Worm (Caenorhabditis elegans) whole organism, L3 larva: ENCODE data around the gene Y26E6A.2.
A peak's percentile ranks its signal among the peaks of the same experiment; 100 is the strongest.

Experiments
- R02D3.7 ChIP-seq: fragments of 150-350 bp; optimal IDR thresholded peaks from 2 replicates; lab custom pipeline; 2014; ENCODE audit warnings: missing biosample characterization, missing genetic modification characterization
- ZK546.5 ChIP-seq: sonication (generic microtip); optimal IDR thresholded peaks from 2 replicates; lab custom pipeline; 2017; ENCODE audit warnings: missing biosample characterization, missing genetic modification characterization
- aly-2 ChIP-seq: fragments of 150-350 bp; optimal IDR thresholded peaks from 2 replicates; lab custom pipeline; 2014; ENCODE audit warnings: missing biosample characterization, missing genetic modification characterization
- ama-1 ChIP-seq: fragments of 150-350 bp; optimal IDR thresholded peaks from 2 replicates; lab custom pipeline; 2018
- ceh-16 ChIP-seq: sonication (generic microtip); optimal IDR thresholded peaks from 2 replicates; lab custom pipeline; 2017; ENCODE audit warnings: missing biosample characterization, missing genetic modification characterization
- ceh-28 ChIP-seq: fragments of 150-350 bp; optimal IDR thresholded peaks from 2 replicates; lab custom pipeline; 2014; ENCODE audit warnings: missing biosample characterization, missing genetic modification reagents, missing genetic modification characterization
- ceh-82 ChIP-seq: fragments of 150-350 bp; optimal IDR thresholded peaks from 2 replicates; lab custom pipeline; 2014; ENCODE audit warnings: missing biosample characterization, missing genetic modification characterization
- daf-12 ChIP-seq: fragments of 150-350 bp; optimal IDR thresholded peaks from 2 replicates; lab custom pipeline; 2014; ENCODE audit warnings: missing biosample characterization, missing genetic modification reagents, missing genetic modification characterization
- egl-27 ChIP-seq: sonication (generic microtip); optimal IDR thresholded peaks from 4 replicates; lab custom pipeline; 2017; ENCODE audit warnings: missing biosample characterization, missing genetic modification reagents, missing genetic modification characterization
- egl-5 ChIP-seq: fragments of 150-350 bp; optimal IDR thresholded peaks from 2 replicates; lab custom pipeline; 2017; ENCODE audit warnings: missing biosample characterization, missing genetic modification reagents, missing genetic modification characterization, inconsistent platforms
- elt-2 ChIP-seq: sonication (generic microtip); optimal IDR thresholded peaks from 2 replicates; lab custom pipeline; 2016; ENCODE audit warnings: missing genetic modification reagents, mild to moderate bottlenecking, missing genetic modification characterization, missing compliant biosample characterization
- elt-3 ChIP-seq, 3 experiments: fragments of 150-350 bp in 1 of 3; sonication (generic microtip) in 2 of 3; optimal IDR thresholded peaks; 2 replicates in 2 of 3; 4 replicates in 1 of 3; lab custom pipeline; 2014 to 2017; ENCODE audit warnings: missing biosample characterization in 3 of 3, missing genetic modification characterization in 3 of 3
- fkh-10 ChIP-seq: sonication (generic microtip); optimal IDR thresholded peaks from 2 replicates; lab custom pipeline; 2017; ENCODE audit warnings: missing biosample characterization, missing genetic modification reagents, missing genetic modification characterization
- fos-1 ChIP-seq: fragments of 150-350 bp; optimal IDR thresholded peaks from 2 replicates; lab custom pipeline; 2014; ENCODE audit warnings: missing biosample characterization, missing genetic modification characterization
- jun-1 ChIP-seq: fragments of 150-350 bp; optimal IDR thresholded peaks from 2 replicates; lab custom pipeline; 2014; ENCODE audit warnings: missing biosample characterization, missing genetic modification reagents, missing genetic modification characterization
- lin-39 ChIP-seq: fragments of 150-350 bp; optimal IDR thresholded peaks from 2 replicates; lab custom pipeline; 2018; ENCODE audit warnings: missing biosample characterization, missing genetic modification reagents, missing genetic modification characterization
- mml-1 ChIP-seq: fragments of 150-350 bp; sonication (generic microtip); optimal IDR thresholded peaks from 3 replicates; lab custom pipeline; 2014; ENCODE audit warnings: missing biosample characterization, missing genetic modification characterization
- nfya-1 ChIP-seq: sonication (generic microtip); optimal IDR thresholded peaks from 2 replicates; lab custom pipeline; 2017; ENCODE audit warnings: missing genetic modification characterization, mild to moderate bottlenecking, missing compliant biosample characterization, antibody characterized with exemption, moderate library complexity; ENCODE audit not compliant: insufficient read depth
- nhr-12 ChIP-seq: fragments of 150-350 bp; optimal IDR thresholded peaks from 2 replicates; lab custom pipeline; 2014; ENCODE audit warnings: missing biosample characterization, missing genetic modification characterization
- nhr-237 ChIP-seq: fragments of 150-350 bp; optimal IDR thresholded peaks from 2 replicates; lab custom pipeline; 2014; ENCODE audit warnings: missing biosample characterization, missing genetic modification characterization
- nhr-25 ChIP-seq: sonication (generic microtip); optimal IDR thresholded peaks from 2 replicates; lab custom pipeline; 2017; ENCODE audit warnings: missing biosample characterization, missing genetic modification characterization
- nhr-28 ChIP-seq: fragments of 150-350 bp; optimal IDR thresholded peaks from 2 replicates; lab custom pipeline; 2014; ENCODE audit warnings: missing biosample characterization, missing genetic modification characterization
- nhr-67 ChIP-seq: fragments of 150-350 bp; optimal IDR thresholded peaks from 2 replicates; lab custom pipeline; 2014; ENCODE audit warnings: missing biosample characterization, missing genetic modification characterization
- nhr-76 ChIP-seq: fragments of 150-350 bp; sonication (generic microtip); optimal IDR thresholded peaks from 5 replicates; lab custom pipeline; 2014; ENCODE audit warnings: missing biosample characterization, missing genetic modification characterization
- nhr-77 ChIP-seq: fragments of 150-350 bp; optimal IDR thresholded peaks from 2 replicates; lab custom pipeline; 2014; ENCODE audit warnings: missing biosample characterization, missing genetic modification characterization
- pha-4 ChIP-seq: fragments of 150-350 bp; optimal IDR thresholded peaks from 2 replicates; lab custom pipeline; 2014; ENCODE audit warnings: missing biosample characterization, missing genetic modification reagents, missing genetic modification characterization
- pqm-1 ChIP-seq: fragments of 150-350 bp; optimal IDR thresholded peaks from 2 replicates; lab custom pipeline; 2017; ENCODE audit warnings: missing biosample characterization, missing genetic modification characterization, inconsistent platforms
- sea-2 ChIP-seq: fragments of 150-350 bp; sonication (generic microtip); optimal IDR thresholded peaks from 4 replicates; lab custom pipeline; 2014; ENCODE audit warnings: missing biosample characterization, missing genetic modification reagents, missing genetic modification characterization
- skn-1 ChIP-seq: fragments of 150-350 bp; optimal IDR thresholded peaks from 2 replicates; lab custom pipeline; 2014; ENCODE audit warnings: missing biosample characterization, missing genetic modification characterization
- snpc-4 ChIP-seq: fragments of 150-350 bp; optimal IDR thresholded peaks from 2 replicates; lab custom pipeline; 2014; ENCODE audit warnings: missing biosample characterization, missing genetic modification characterization
- tbx-2 ChIP-seq: sonication (generic microtip); optimal IDR thresholded peaks from 2 replicates; lab custom pipeline; 2016; ENCODE audit warnings: mild to moderate bottlenecking, missing genetic modification characterization, missing compliant biosample characterization
- unc-39 ChIP-seq: sonication (generic microtip); optimal IDR thresholded peaks from 4 replicates; lab custom pipeline; 2017; ENCODE audit warnings: missing biosample characterization, missing genetic modification characterization
- zag-1 ChIP-seq: fragments of 150-350 bp; optimal IDR thresholded peaks from 2 replicates; lab custom pipeline; 2014; ENCODE audit warnings: missing biosample characterization, missing genetic modification characterization
- ztf-11 ChIP-seq: fragments of 150-350 bp; optimal IDR thresholded peaks from 2 replicates; lab custom pipeline; 2014; ENCODE audit warnings: missing biosample characterization, missing genetic modification characterization

Gene Y26E6A.2

DNA sequence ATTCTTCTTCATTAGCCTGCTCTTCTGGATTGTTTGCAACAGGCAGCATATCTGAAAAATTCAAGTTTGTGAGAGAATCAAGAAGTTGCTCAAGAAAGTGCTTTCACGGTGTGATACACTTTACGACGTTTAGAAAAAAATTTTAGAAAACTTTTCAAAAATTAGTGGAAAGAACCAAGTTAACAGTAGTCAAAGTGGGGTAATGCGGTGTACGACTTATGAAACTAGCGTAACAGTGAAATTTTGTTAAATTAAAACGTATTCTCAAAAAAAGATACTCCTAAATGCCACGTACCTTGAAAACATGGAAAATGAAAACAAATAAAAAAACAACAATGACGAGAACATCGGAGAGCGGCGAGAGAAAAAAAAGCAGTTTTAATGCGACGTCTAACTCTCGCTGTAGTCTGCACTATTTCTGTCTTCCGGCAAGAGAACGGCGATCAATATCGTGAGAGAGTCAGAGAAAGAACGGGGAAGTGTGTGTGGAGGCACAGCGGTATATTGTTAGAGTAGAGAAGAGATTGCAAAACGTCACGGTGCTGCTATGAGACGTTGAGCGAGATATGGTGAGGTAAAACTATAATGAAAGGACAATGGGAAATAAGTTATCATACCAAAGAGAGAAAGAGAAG is 3.0 kb upstream of the Y26E6A.2 start, which contains the start of gene ekl-5 (continued):
- peak; percentile 16 for TF ChIP-seq R02D3.7 (tag; lab: Kevin White, UChicago)
- no peak for TF ChIP-seq nhr-28 (tag; lab: Kevin White, UChicago)
- TF ChIP-seq ceh-82 (tag; lab: Kevin White, UChicago) = no peak
- peak; percentile 59 for TF ChIP-seq lin-39
- TF ChIP-seq fkh-10 (GFP tag; lab: Kevin White, UChicago) = no peak
- TF ChIP-seq nhr-76 (tag; lab: Kevin White, UChicago) = no peak
- TF ChIP-seq tbx-2 (tag; lab: Kevin White, UChicago) = no peak
- TF ChIP-seq elt-3 (tag; optimal IDR thresholded peaks at IDR 0.05; lab: Kevin White, UChicago) = peak in 2 of 3 experiments; percentile 9 to 73
- no peak for TF ChIP-seq daf-12
- no peak for TF ChIP-seq zag-1 (tag; lab: Kevin White, UChicago)
- TF ChIP-seq egl-5 (tag; lab: Kevin White, UChicago) = peak; percentile 83
- TF ChIP-seq ceh-16 (tag; lab: Kevin White, UChicago) = no peak
- no peak for TF ChIP-seq sea-2 (GFP tag; lab: Kevin White, UChicago)
- TF ChIP-seq unc-39 (tag; lab: Kevin White, UChicago) = no peak
- no peak for TF ChIP-seq mml-1 (tag; lab: Kevin White, UChicago)
- peak; percentile 85 for TF ChIP-seq ceh-28 (tag; lab: Kevin White, UChicago)
- peak; percentile 13 for TF ChIP-seq pqm-1

DNA sequence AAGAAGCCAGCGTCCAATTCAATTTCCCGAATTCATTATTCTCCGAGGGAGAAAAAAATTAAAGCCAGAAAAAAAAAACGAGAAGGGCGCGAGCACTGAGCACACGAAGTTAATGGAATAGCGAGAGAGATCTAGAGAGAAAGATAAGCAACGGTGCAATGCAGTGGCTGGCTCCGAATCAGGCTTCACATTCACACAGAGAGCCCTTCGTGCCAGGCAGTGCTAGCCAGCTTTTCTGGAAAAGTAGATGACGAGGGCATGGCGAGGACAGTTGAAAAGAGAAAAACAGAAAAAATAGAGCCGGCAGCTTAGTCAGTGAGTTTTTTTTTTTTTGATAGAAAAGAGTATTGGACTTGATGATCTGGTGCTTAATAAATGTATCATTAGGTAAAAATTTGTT is 548 bp downstream of the Y26E6A.2 start:
- peak; percentile 11 for TF ChIP-seq nfya-1 (tag; lab: Kevin White, UChicago)
- no peak for TF ChIP-seq ceh-28 (tag; lab: Kevin White, UChicago)
- no peak for TF ChIP-seq skn-1

DNA sequence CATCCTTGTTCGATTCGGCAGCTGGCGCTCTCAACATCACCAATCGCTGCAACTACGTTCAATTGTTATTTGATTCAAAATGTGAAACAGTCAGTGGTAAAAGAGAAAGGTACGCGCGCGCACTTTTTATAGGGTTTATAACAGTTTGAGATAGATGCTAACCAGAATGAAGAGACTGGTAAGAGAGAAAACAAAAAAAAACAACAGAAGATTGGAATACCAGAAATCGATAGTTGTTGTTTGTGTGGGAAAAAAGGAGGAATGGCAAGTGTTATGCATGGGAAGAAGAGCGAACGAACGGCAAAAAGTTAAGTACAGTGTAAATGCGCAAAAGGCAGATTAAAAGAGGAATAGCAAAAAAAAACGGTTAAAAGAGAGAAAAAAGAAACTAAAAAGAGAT is 4.3 kb downstream of the Y26E6A.2 start, which contains the start of gene Y26E6A.3:
Y26E6A.3 (minus strand) TSS at position 101 of the 400 bp plus-strand sequence.
- TF ChIP-seq nhr-77 = no peak
- TF ChIP-seq skn-1 = no peak
- no peak for TF ChIP-seq egl-5 (tag; lab: Kevin White, UChicago)
- no peak for TF ChIP-seq snpc-4
- no peak for TF ChIP-seq tbx-2 (tag; lab: Kevin White, UChicago)
- TF ChIP-seq ceh-28 (tag; lab: Kevin White, UChicago) = no peak
- TF ChIP-seq elt-2 = no peak
- TF ChIP-seq egl-27 = no peak
- TF ChIP-seq mml-1 (tag; lab: Kevin White, UChicago) = no peak
- no peak for TF ChIP-seq nhr-28 (tag; lab: Kevin White, UChicago)
- no peak for TF ChIP-seq ZK546.5 (tag; lab: Kevin White, UChicago)
- no peak for TF ChIP-seq zag-1 (tag; lab: Kevin White, UChicago)
- TF ChIP-seq nhr-67 (tag; lab: Kevin White, UChicago) = no peak
- no peak for TF ChIP-seq nhr-12 (tag; lab: Kevin White, UChicago)
- TF ChIP-seq aly-2 (tag; lab: Kevin White, UChicago) = no peak
- TF ChIP-seq ama-1 (lab: Kevin White, UChicago) = no peak
- TF ChIP-seq nhr-237 = no peak

DNA sequence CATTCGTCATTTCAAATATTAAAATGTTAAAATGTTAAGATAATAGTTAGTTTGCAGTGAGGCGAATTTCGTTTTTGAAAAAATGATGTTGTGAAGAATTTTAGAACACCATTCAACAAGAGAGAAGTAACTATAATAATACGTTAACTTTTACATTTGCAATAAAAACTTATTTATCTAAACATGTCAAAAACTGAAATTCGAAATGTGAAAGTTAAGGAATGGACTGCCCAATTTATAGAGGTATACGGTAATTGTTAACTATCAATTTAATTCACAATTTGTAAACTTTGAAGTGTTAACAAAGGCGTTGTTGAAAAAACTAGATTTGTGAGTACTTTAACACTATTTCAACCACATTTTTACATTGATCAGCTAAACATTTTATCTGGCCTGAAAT is 10.4 kb downstream of the Y26E6A.2 start:
- TF ChIP-seq lin-39 (no peak), aly-2 (tag; lab: Kevin White, UChicago) (no peak), ZK546.5 (tag; lab: Kevin White, UChicago) (no peak), snpc-4 (no peak), ceh-82 (tag; lab: Kevin White, UChicago) (no peak), skn-1 (no peak), ztf-11 (no peak), zag-1 (tag; lab: Kevin White, UChicago) (no peak), jun-1 (no peak)

DNA sequence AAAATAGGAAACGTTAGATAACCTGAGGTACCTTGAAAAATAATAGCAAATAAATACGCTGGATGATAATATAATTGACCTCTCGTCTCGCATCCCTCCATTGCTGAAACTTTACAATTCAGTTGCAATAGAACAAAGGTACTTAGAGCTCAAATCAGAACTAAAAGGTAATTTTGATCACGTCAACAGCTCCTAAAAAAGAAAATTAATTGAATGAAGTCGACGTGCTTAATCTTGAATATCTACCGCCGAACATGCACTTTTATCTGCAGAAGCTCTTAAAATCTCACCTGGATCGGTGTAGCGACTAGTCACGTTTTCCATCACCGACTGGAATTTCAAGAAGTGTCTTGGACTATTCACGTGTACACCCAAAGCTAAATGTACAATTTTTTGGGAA is 10.9 kb downstream of the Y26E6A.2 start, which contains the start of gene sra-39:
sra-39 (minus strand) TSS at position 101 of the 400 bp plus-strand sequence.
- TF ChIP-seq fos-1 (tag; lab: Kevin White, UChicago) = no peak
- no peak for TF ChIP-seq unc-39 (tag; lab: Kevin White, UChicago)
- no peak for TF ChIP-seq ZK546.5 (tag; lab: Kevin White, UChicago)
- no peak for TF ChIP-seq jun-1
- no peak for TF ChIP-seq nhr-25 (tag; lab: Kevin White, UChicago)
- TF ChIP-seq pha-4 (tag; lab: Kevin White, UChicago) = no peak
- TF ChIP-seq elt-3 (tag; optimal IDR thresholded peaks at IDR 0.05; lab: Kevin White, UChicago) = no peak
- TF ChIP-seq, all 47 proteins: peak for 0
